Fruit fly (Drosophila melanogaster) S2 (cell line): ENCODE measurements around the gene Arfip.

ENCODE experiments used
- CG8478 ChIP-seq: fragments of >200 bp; optimal IDR thresholded peaks from 2 replicates; lab custom pipeline; 2018
- CTCF ChIP-seq, 2 experiments: fragments of >200 bp; optimal IDR thresholded peaks; 2 replicates each; lab custom pipeline; 2018

DNA sequence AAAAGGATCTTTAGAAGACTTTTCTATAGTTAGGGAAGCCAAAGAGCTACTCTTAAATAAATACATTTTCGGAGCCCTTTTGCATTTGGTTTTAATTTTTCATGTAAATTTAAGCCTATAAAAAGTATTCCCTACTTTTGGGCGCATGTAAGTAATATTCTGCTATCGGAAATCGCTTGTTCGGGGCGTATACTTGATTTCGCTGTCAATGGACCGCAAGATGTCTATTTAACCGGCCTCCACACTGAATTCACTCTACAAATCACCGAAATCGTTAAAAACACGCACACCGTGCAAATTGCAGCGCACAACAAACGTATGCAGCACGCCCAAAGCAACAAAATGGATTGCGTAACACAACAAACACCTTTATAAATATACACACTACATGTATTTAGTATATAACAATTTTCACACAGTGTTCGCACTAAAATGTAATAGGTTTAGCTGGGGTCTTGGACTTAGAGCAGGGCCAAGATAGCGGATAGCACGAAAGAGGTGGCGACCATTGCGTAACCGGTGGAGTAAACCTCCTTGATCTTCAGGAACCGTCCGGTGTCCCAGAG lies 26.0 kb downstream of the Arfip start:
- TF ChIP-seq CG8478 (lab: Kevin White, UChicago) (no peak), CTCF (optimal IDR thresholded peaks at IDR 0.05; lab: Kevin White, UChicago) (no peak)
